Worm (Caenorhabditis elegans): ENCODE measurements around the gene hot-3.

- TF ChIP-seq F52B5.7 (tag; optimal IDR thresholded peaks at IDR 0.05): no peak
- no peak for TF ChIP-seq lin-40 (tag; optimal IDR thresholded peaks at IDR 0.05)
- TF ChIP-seq B0019.2 (GFP tag; conservative IDR thresholded peaks at IDR 0.05): no peak
These were observed 4.1 kb upstream of the hot-3 start for ce11 chrII:13935907-13936306.

Data from whole organism, young adult.